Fruit fly (Drosophila melanogaster) whole organism, embryonic: ENCODE results near the gene CG13024.

ENCODE experiments used
- Ada2b ChIP-seq: fragments of 200-800 bp; sonication (Bioruptor generic); IDR thresholded peaks from 2 replicates; pipeline ENCODE4 v1.3.6; 2022; ENCODE audit warnings: missing biosample characterization, missing genetic modification characterization
- Awh ChIP-seq: fragments of 200-800 bp; sonication (Bioruptor generic); IDR thresholded peaks from 2 replicates; pipeline ENCODE4, ENCODE4 v1.3.6; 2022; ENCODE audit warnings: missing biosample characterization, missing genetic modification characterization
- Blimp-1 ChIP-seq: fragments of 200-800 bp; sonication (Bioruptor generic); optimal IDR thresholded peaks from 3 replicates; lab custom pipeline; 2018; ENCODE audit warnings: missing biosample characterization, missing genetic modification characterization, mild to moderate bottlenecking, moderate library complexity, missing genetic modification reagents
- CG1024 ChIP-seq: fragments of 200-800 bp; sonication (Bioruptor generic); IDR thresholded peaks from 2 replicates; pipeline ENCODE4 v1.3.6; 2022; ENCODE audit warnings: missing biosample characterization, missing genetic modification characterization
- CG10366 ChIP-seq: fragments of 200-800 bp; sonication (Bioruptor generic); IDR thresholded peaks from 2 replicates; pipeline ENCODE4 v1.3.6; 2022; ENCODE audit warnings: missing biosample characterization, missing genetic modification characterization
- CG10462 ChIP-seq: fragments of 200-800 bp; sonication (Bioruptor generic); optimal IDR thresholded peaks from 2 replicates; lab custom pipeline; 2016; ENCODE audit warnings: missing biosample characterization, missing genetic modification characterization
- CG12299 ChIP-seq: fragments of 200-800 bp; sonication (Bioruptor generic); optimal IDR thresholded peaks from 2 replicates; lab custom pipeline; 2018; ENCODE audit warnings: missing biosample characterization, mild to moderate bottlenecking, missing genetic modification characterization
- CG14050 ChIP-seq: fragments of 200-800 bp; sonication (Bioruptor generic); IDR thresholded peaks from 3 replicates; pipeline ENCODE4 v1.3.6; 2022; ENCODE audit warnings: missing biosample characterization, missing genetic modification characterization
- CG17328 ChIP-seq: fragments of 200-800 bp; sonication (Bioruptor generic); IDR thresholded peaks from 2 replicates; pipeline ENCODE4 v1.3.6; 2022; ENCODE audit warnings: missing biosample characterization, missing genetic modification characterization
- CG17361 ChIP-seq: fragments of 200-800 bp; sonication (Bioruptor generic); IDR thresholded peaks from 3 replicates; pipeline ENCODE4 v1.3.6; 2022; ENCODE audit warnings: missing biosample characterization, missing genetic modification characterization
- CG18011 ChIP-seq: fragments of 200-800 bp; sonication (Bioruptor generic); optimal IDR thresholded peaks from 2 replicates; lab custom pipeline; 2017; ENCODE audit warnings: missing biosample characterization, missing genetic modification characterization, mild to moderate bottlenecking, moderate library complexity, missing genotype
- CG18476 ChIP-seq: fragments of 200-800 bp; sonication (Bioruptor generic); optimal IDR thresholded peaks from 2 replicates; lab custom pipeline; 2016; ENCODE audit warnings: missing biosample characterization, mild to moderate bottlenecking, missing genetic modification characterization
- CG18619 ChIP-seq: fragments of 200-800 bp; sonication (Bioruptor generic); optimal IDR thresholded peaks from 3 replicates; lab custom pipeline; 2017; ENCODE audit warnings: missing biosample characterization, mild to moderate bottlenecking, missing genetic modification characterization
- CG18764 ChIP-seq: fragments of 200-800 bp; sonication (Bioruptor generic); optimal IDR thresholded peaks from 3 replicates; lab custom pipeline; 2016; ENCODE audit warnings: missing biosample characterization, missing genetic modification characterization
- CG2202 ChIP-seq: fragments of 200-800 bp; sonication (Bioruptor generic); optimal IDR thresholded peaks from 2 replicates; lab custom pipeline; 2018; ENCODE audit warnings: missing biosample characterization, mild to moderate bottlenecking, missing genetic modification characterization
- CG2712 ChIP-seq: fragments of 200-800 bp; optimal IDR thresholded peaks from 3 replicates; lab custom pipeline; 2019; ENCODE audit warnings: missing biosample characterization, mild to moderate bottlenecking, missing genetic modification characterization, moderate library complexity
- CG34376 ChIP-seq: fragments of 200-800 bp; sonication (Bioruptor generic); optimal IDR thresholded peaks from 2 replicates; lab custom pipeline; 2018; ENCODE audit warnings: missing biosample characterization, mild to moderate bottlenecking, missing genetic modification characterization
- CG6254 ChIP-seq: fragments of 200-800 bp; sonication (Bioruptor generic); optimal IDR thresholded peaks from 3 replicates; lab custom pipeline; 2017; ENCODE audit warnings: mild to moderate bottlenecking, missing biosample characterization, missing genetic modification reagents, missing genetic modification characterization
- CG6654 ChIP-seq: fragments of 200-800 bp; sonication (Bioruptor generic); optimal IDR thresholded peaks from 2 replicates; lab custom pipeline; 2017; ENCODE audit warnings: missing biosample characterization, mild to moderate bottlenecking, missing genetic modification characterization
- CG6683 ChIP-seq: fragments of 200-800 bp; sonication (Bioruptor generic); optimal IDR thresholded peaks from 2 replicates; lab custom pipeline; 2017; ENCODE audit warnings: missing biosample characterization, mild to moderate bottlenecking, missing genetic modification characterization, missing genetic modification reagents
- CG9817 ChIP-seq: fragments of 200-800 bp; sonication (Bioruptor generic); optimal IDR thresholded peaks from 2 replicates; lab custom pipeline; 2018; ENCODE audit warnings: missing biosample characterization, mild to moderate bottlenecking, missing genetic modification characterization, moderate library complexity
- Dip3 ChIP-seq: fragments of 200-800 bp; sonication (Bioruptor generic); optimal IDR thresholded peaks from 3 replicates; lab custom pipeline; 2016; ENCODE audit warnings: missing biosample characterization, missing genetic modification characterization
- Elba2 ChIP-seq: fragments of 200-800 bp; sonication (Bioruptor generic); optimal IDR thresholded peaks from 3 replicates; lab custom pipeline; 2016; ENCODE audit warnings: missing biosample characterization, missing genetic modification characterization
- Ets97D ChIP-seq: fragments of 200-800 bp; sonication (Bioruptor generic); optimal IDR thresholded peaks from 3 replicates; lab custom pipeline; 2016; ENCODE audit warnings: missing biosample characterization, missing genetic modification characterization
- Gug ChIP-seq: fragments of 200-800 bp; sonication (Bioruptor generic); IDR thresholded peaks from 4 replicates; pipeline ENCODE4 v1.3.6; 2022; ENCODE audit warnings: missing biosample characterization, missing genetic modification characterization
- Hr78 ChIP-seq, 2 experiments: fragments of 200-800 bp in 1 of 2; fragments of >200 bp in 1 of 2; sonication (Bioruptor generic) in 1 of 2; optimal IDR thresholded peaks; 2 replicates each; lab custom pipeline; 2017 to 2019; ENCODE audit warnings: missing biosample characterization in 2 of 2, missing genetic modification characterization in 2 of 2, mild to moderate bottlenecking in 1 of 2, moderate library complexity in 1 of 2
- Lpt ChIP-seq: fragments of >200 bp; optimal IDR thresholded peaks from 2 replicates; lab custom pipeline; 2018; ENCODE audit warnings: missing biosample characterization, missing genetic modification characterization
- Mad ChIP-seq: fragments of 200-800 bp; sonication (Bioruptor generic); optimal IDR thresholded peaks from 2 replicates; lab custom pipeline; 2016; ENCODE audit warnings: missing biosample characterization, missing genetic modification characterization
- NC2α ChIP-seq: fragments of 200-800 bp; sonication (Bioruptor generic); optimal IDR thresholded peaks from 2 replicates; lab custom pipeline; 2016; ENCODE audit warnings: missing biosample characterization, missing genetic modification characterization
- Six4 ChIP-seq: fragments of 200-800 bp; sonication (Bioruptor generic); optimal IDR thresholded peaks from 2 replicates; lab custom pipeline; 2016; ENCODE audit warnings: missing biosample characterization, missing genetic modification characterization
- Sox100B ChIP-seq: fragments of 200-800 bp; sonication (Bioruptor generic); optimal IDR thresholded peaks from 3 replicates; lab custom pipeline; 2018; ENCODE audit warnings: missing biosample characterization, mild to moderate bottlenecking, missing genetic modification characterization
- Sry-β ChIP-seq: fragments of 200-800 bp; sonication (Bioruptor generic); optimal IDR thresholded peaks from 2 replicates; lab custom pipeline; 2018; ENCODE audit warnings: missing biosample characterization, mild to moderate bottlenecking, missing genetic modification characterization, moderate library complexity
- Sry-δ ChIP-seq: fragments of 200-800 bp; sonication (Bioruptor generic); optimal IDR thresholded peaks from 2 replicates; lab custom pipeline; 2016; ENCODE audit warnings: missing biosample characterization, missing genetic modification characterization
- Vsx1 ChIP-seq: fragments of 200-800 bp; sonication (Bioruptor generic); optimal IDR thresholded peaks from 2 replicates; lab custom pipeline; 2017; ENCODE audit warnings: missing biosample characterization, mild to moderate bottlenecking, missing genetic modification characterization, missing genetic modification reagents
- ab ChIP-seq: fragments of 200-800 bp; sonication (Bioruptor generic); optimal IDR thresholded peaks from 2 replicates; lab custom pipeline; 2016; ENCODE audit warnings: missing biosample characterization, missing genetic modification characterization
- amos ChIP-seq: fragments of 200-800 bp; sonication (Bioruptor generic); IDR thresholded peaks from 2 replicates; pipeline ENCODE4 v1.3.6; 2022; ENCODE audit warnings: missing biosample characterization, missing genetic modification characterization; ENCODE audit not compliant: partially characterized antibody
- ap ChIP-seq: fragments of 200-800 bp; sonication (Bioruptor generic); IDR thresholded peaks from 2 replicates; pipeline ENCODE4 v1.3.6; 2022; ENCODE audit warnings: missing biosample characterization, missing genetic modification characterization
- az2 ChIP-seq: fragments of 200-800 bp; sonication (Bioruptor generic); optimal IDR thresholded peaks from 3 replicates; lab custom pipeline; 2016; ENCODE audit warnings: missing biosample characterization, missing genetic modification characterization
- bowl ChIP-seq: fragments of 200-800 bp; sonication (Bioruptor generic); IDR thresholded peaks from 2 replicates; pipeline ENCODE4 v1.3.6; 2022; ENCODE audit warnings: missing biosample characterization, missing genetic modification characterization
- chif ChIP-seq, 2 experiments: fragments of 200-800 bp; sonication (Bioruptor generic); optimal IDR thresholded peaks; 3 replicates each; lab custom pipeline; 2016; ENCODE audit warnings: missing biosample characterization in 2 of 2, missing genetic modification characterization in 2 of 2
- da ChIP-seq: fragments of 200-800 bp; sonication (Bioruptor generic); optimal IDR thresholded peaks from 2 replicates; lab custom pipeline; 2016; ENCODE audit warnings: missing biosample characterization, missing genetic modification characterization
- dimm ChIP-seq: fragments of 200-800 bp; sonication (Bioruptor generic); IDR thresholded peaks from 2 replicates; pipeline ENCODE4 v1.3.6; 2022; ENCODE audit warnings: missing biosample characterization, missing genetic modification characterization
- dmrt11E ChIP-seq: fragments of 200-800 bp; sonication (Bioruptor generic); optimal IDR thresholded peaks from 3 replicates; lab custom pipeline; 2018; ENCODE audit warnings: missing biosample characterization, mild to moderate bottlenecking, missing genetic modification characterization, moderate library complexity
- ftz-f1 ChIP-seq: fragments of 200-800 bp; sonication (Bioruptor generic); optimal IDR thresholded peaks from 2 replicates; lab custom pipeline; 2016; ENCODE audit warnings: missing biosample characterization, missing genetic modification characterization
- gem ChIP-seq: fragments of 200-800 bp; sonication (Bioruptor generic); optimal IDR thresholded peaks from 2 replicates; lab custom pipeline; 2019; ENCODE audit warnings: missing biosample characterization, mild to moderate bottlenecking, missing genetic modification characterization, moderate library complexity
- hth ChIP-seq: fragments of >200 bp; optimal IDR thresholded peaks from 2 replicates; lab custom pipeline; 2017; ENCODE audit warnings: inconsistent platforms
- lab ChIP-seq: fragments of 200-800 bp; sonication (Bioruptor generic); optimal IDR thresholded peaks from 3 replicates; lab custom pipeline; 2017; ENCODE audit warnings: missing biosample characterization, missing genetic modification characterization, mild to moderate bottlenecking, moderate library complexity, missing genetic modification reagents
- maf-S ChIP-seq: fragments of 200-800 bp; sonication (Bioruptor generic); optimal IDR thresholded peaks from 2 replicates; lab custom pipeline; 2016; ENCODE audit warnings: missing biosample characterization, missing genetic modification characterization
- slp2 ChIP-seq: fragments of 200-800 bp; sonication (Bioruptor generic); optimal IDR thresholded peaks from 2 replicates; lab custom pipeline; 2016; ENCODE audit warnings: missing biosample characterization, missing genetic modification characterization
- sob ChIP-seq: fragments of 200-800 bp; sonication (Bioruptor generic); IDR thresholded peaks from 2 replicates; pipeline ENCODE4 v1.3.6; 2022; ENCODE audit warnings: missing biosample characterization, missing genetic modification characterization
- tin ChIP-seq: fragments of 200-800 bp; sonication (Bioruptor generic); optimal IDR thresholded peaks from 3 replicates; lab custom pipeline; 2016; ENCODE audit warnings: missing biosample characterization, missing genetic modification characterization
- wdn ChIP-seq: fragments of 200-800 bp; sonication (Bioruptor generic); IDR thresholded peaks from 2 replicates; pipeline ENCODE4 v1.3.6; 2022; ENCODE audit warnings: missing biosample characterization, missing genetic modification characterization

Gene CG13024

dm6 chr3L:16808139-16808538 lies 20.7 kb downstream of the CG13024 start (continued):
- TF ChIP-seq CG9817 (tag; lab: Kevin White, UChicago): no peak
- no peak for TF ChIP-seq CG18619 (GFP tag; lab: Kevin White, UChicago)
- TF ChIP-seq Lpt: no peak
- no peak for TF ChIP-seq Sox100B (GFP tag; lab: Kevin White, UChicago)
- TF ChIP-seq Gug: no peak
- no peak for TF ChIP-seq Sry-β (GFP tag; lab: Kevin White, UChicago)
- peak; percentile 47 for TF ChIP-seq CG2712 (tag; lab: Kevin White, UChicago)
- peak; percentile 45; the same call in 1 of the 2 replicates for TF ChIP-seq sob (GFP tag; lab: Robert Waterston, UW)
- TF ChIP-seq ap (GFP tag; lab: Robert Waterston, UW): no peak
- peak; percentile 99 for TF ChIP-seq CG10462
- TF ChIP-seq CG12299 (tag; lab: Kevin White, UChicago): no peak
- TF ChIP-seq az2 (GFP tag; lab: Kevin White, UChicago): no peak
- no peak for TF ChIP-seq dimm (GFP tag; lab: Robert Waterston, UW)
- peak; percentile 48 for TF ChIP-seq Sry-δ (GFP tag; lab: Kevin White, UChicago)
- peak; percentile 37 for TF ChIP-seq Mad (GFP tag; lab: Kevin White, UChicago)
- no peak for TF ChIP-seq CG10366 (GFP tag; lab: Robert Waterston, UW)
- no peak for TF ChIP-seq Hr78 (GFP tag; optimal IDR thresholded peaks at IDR 0.05; lab: Kevin White, UChicago)
- TF ChIP-seq CG17361 (GFP tag; lab: Robert Waterston, UW): peak; percentile 45; the same call in 2 of the 3 replicates
- no peak for TF ChIP-seq CG6683 (GFP tag; lab: Kevin White, UChicago)
- peak; percentile 17 for TF ChIP-seq gem (tag; lab: Kevin White, UChicago)
- TF ChIP-seq slp2 (GFP tag; lab: Kevin White, UChicago): no peak
- no peak for TF ChIP-seq Awh (GFP tag; lab: Robert Waterston, UW)
- TF ChIP-seq Dip3 (GFP tag; lab: Kevin White, UChicago): no peak
- TF ChIP-seq Six4 (GFP tag; lab: Kevin White, UChicago): no peak
- TF ChIP-seq Ada2b (GFP tag; lab: Robert Waterston, UW): no peak
- TF ChIP-seq CG1024 (GFP tag; lab: Robert Waterston, UW): no peak
- peak; percentile 30 for TF ChIP-seq ftz-f1 (GFP tag; lab: Kevin White, UChicago)
- TF ChIP-seq CG34376 (GFP tag; lab: Kevin White, UChicago): no peak
- TF ChIP-seq Ets97D: peak; percentile 89
- peak in 1 of 2 experiments; percentile 32 for TF ChIP-seq chif (GFP tag; optimal IDR thresholded peaks at IDR 0.05; lab: Kevin White, UChicago)
- no peak for TF ChIP-seq CG6254
- no peak for TF ChIP-seq da (GFP tag; lab: Kevin White, UChicago)
- no peak for TF ChIP-seq tin (GFP tag; lab: Kevin White, UChicago)
- TF ChIP-seq dmrt11E (tag; lab: Kevin White, UChicago): no peak
- TF ChIP-seq CG18764 (GFP tag; lab: Kevin White, UChicago): no peak
- TF ChIP-seq CG17328 (GFP tag; lab: Robert Waterston, UW): no peak
- no peak for TF ChIP-seq hth (lab: Kevin White, UChicago)
- no peak; the same call in 1 of the 2 replicates for TF ChIP-seq amos (GFP tag; lab: Robert Waterston, UW)
- no peak for TF ChIP-seq lab (GFP tag; lab: Kevin White, UChicago)
- TF ChIP-seq wdn (GFP tag; lab: Robert Waterston, UW): no peak
- no peak for TF ChIP-seq Blimp-1 (GFP tag; lab: Kevin White, UChicago)
- TF ChIP-seq maf-S: no peak
- no peak for TF ChIP-seq NC2α (GFP tag; lab: Kevin White, UChicago)
- no peak for TF ChIP-seq ab
- TF ChIP-seq CG2202 (tag; lab: Kevin White, UChicago): no peak
- TF ChIP-seq Vsx1 (GFP tag; lab: Kevin White, UChicago): no peak
- peak; percentile 100 for TF ChIP-seq CG18011 (GFP tag; lab: Kevin White, UChicago)
- no peak for TF ChIP-seq bowl (GFP tag; lab: Robert Waterston, UW)
- no peak for TF ChIP-seq Elba2 (GFP tag; lab: Kevin White, UChicago)
- no peak for TF ChIP-seq CG6654 (GFP tag; lab: Kevin White, UChicago)
- no peak for TF ChIP-seq CG18476 (GFP tag; lab: Kevin White, UChicago)
- TF ChIP-seq CG14050 (GFP tag; lab: Robert Waterston, UW): no peak
